Worm (Caenorhabditis elegans) whole organism, midembryonic: ENCODE measurements around the gene sup-18.

Source experiments
- T22C8.4 ChIP-seq: fragments of 200-800 bp; sonication (Bioruptor generic); IDR thresholded peaks from 2 replicates; pipeline ENCODE4 v1.3.6; 2022; ENCODE audit warnings: missing genetic modification characterization, missing compliant biosample characterization
- cog-1 ChIP-seq: sonication (generic microtip); optimal IDR thresholded peaks from 2 replicates; lab custom pipeline; 2016; ENCODE audit warnings: missing genetic modification characterization, missing compliant biosample characterization
- flt-1 ChIP-seq: fragments of 200-800 bp; sonication (Bioruptor generic); IDR thresholded peaks from 2 replicates; pipeline ENCODE4 v1.3.6; 2022; ENCODE audit warnings: missing genetic modification characterization, missing compliant biosample characterization
- klf-2 ChIP-seq: fragments of 200-800 bp; sonication (Bioruptor generic); conservative IDR thresholded peaks from 2 replicates; pipeline ENCODE4 v1.3.6; 2022; ENCODE audit warnings: missing genetic modification reagents, missing genetic modification characterization, missing compliant biosample characterization
- med-1 ChIP-seq: sonication (generic microtip); optimal IDR thresholded peaks from 2 replicates; lab custom pipeline; 2017; ENCODE audit warnings: missing genetic modification characterization, mild to moderate bottlenecking, missing compliant biosample characterization, antibody characterized with exemption, missing genetic modification reagents; ENCODE audit not compliant: insufficient read depth
- ref-1 ChIP-seq: fragments of 200-800 bp; sonication (Bioruptor generic); conservative IDR thresholded peaks from 2 replicates; pipeline ENCODE4 v1.3.6; 2022; ENCODE audit warnings: missing genetic modification reagents, missing genetic modification characterization, missing compliant biosample characterization
- tab-1 ChIP-seq: fragments of 200-800 bp; sonication (Bioruptor generic); IDR thresholded peaks from 2 replicates; pipeline ENCODE4 v1.3.6; 2022; ENCODE audit warnings: missing genetic modification characterization, missing compliant biosample characterization
- ztf-23 ChIP-seq: fragments of 200-800 bp; sonication (Bioruptor generic); IDR thresholded peaks from 2 replicates; pipeline ENCODE4 v1.3.6; 2022; ENCODE audit warnings: missing genetic modification reagents, missing genetic modification characterization, missing compliant biosample characterization
- ztf-29 ChIP-seq: fragments of 200-800 bp; sonication (Bioruptor generic); IDR thresholded peaks from 2 replicates; pipeline ENCODE4 v1.3.6; 2022; ENCODE audit warnings: missing genetic modification reagents, missing genetic modification characterization, missing compliant biosample characterization

Gene sup-18

ce11 chrIII:7865238-7865761, 13.4 kb downstream of the sup-18 start, which contains the start of gene slc-17.3:
Gene slc-17.3 (minus strand): TSS chrIII:7865288.
- TF ChIP-seq med-1 = no peak
- no peak for TF ChIP-seq ref-1 (GFP tag; lab: Robert Waterston, UW)
- TF ChIP-seq tab-1 (GFP tag; lab: Robert Waterston, UW) = no peak
- TF ChIP-seq T22C8.4 (GFP tag; lab: Robert Waterston, UW) = no peak
- no peak for TF ChIP-seq cog-1 (tag; lab: Kevin White, UChicago)

ce11 chrIII:7861535-7862120, 17.1 kb downstream of the sup-18 start, which contains the start of gene snr-5:
Gene snr-5 (plus strand): TSS chrIII:7862070.
- TF ChIP-seq T22C8.4 (GFP tag; lab: Robert Waterston, UW) (no peak), ref-1 (GFP tag; lab: Robert Waterston, UW) (no peak), ztf-29 (GFP tag; lab: Robert Waterston, UW) (no peak), med-1 (no peak), cog-1 (tag; lab: Kevin White, UChicago) (no peak), ztf-23 (GFP tag; lab: Robert Waterston, UW) (no peak), klf-2 (GFP tag; lab: Robert Waterston, UW) (no peak), flt-1 (GFP tag; lab: Robert Waterston, UW) (no peak), tab-1 (GFP tag; lab: Robert Waterston, UW) (no peak)

- TF ChIP-seq med-1 = no peak
- no peak for TF ChIP-seq ref-1 (GFP tag; lab: Robert Waterston, UW)
- no peak for TF ChIP-seq ztf-29 (GFP tag; lab: Robert Waterston, UW)
- TF ChIP-seq flt-1 (GFP tag; lab: Robert Waterston, UW) = no peak
- TF ChIP-seq T22C8.4 (GFP tag; lab: Robert Waterston, UW) = no peak
Measured at ce11 chrIII:7860885-7861284, 17.8 kb downstream of the sup-18 start, which contains the start of gene cuc-1. Gene cuc-1 (minus strand): TSS chrIII:7860985.

- TF ChIP-seq med-1 = no peak
- no peak for TF ChIP-seq ztf-29 (GFP tag; lab: Robert Waterston, UW)
- no peak for TF ChIP-seq cog-1 (tag; lab: Kevin White, UChicago)
- no peak for TF ChIP-seq flt-1 (GFP tag; lab: Robert Waterston, UW)
- no peak for TF ChIP-seq tab-1 (GFP tag; lab: Robert Waterston, UW)
- TF ChIP-seq ztf-23 (GFP tag; lab: Robert Waterston, UW) = no peak
- TF ChIP-seq T22C8.4 (GFP tag; lab: Robert Waterston, UW) = no peak
Measured at ce11 chrIII:7859313-7859712, 19.4 kb downstream of the sup-18 start, which contains the start of gene tomm-7. Gene tomm-7 (plus strand): TSS chrIII:7859613.

ce11 chrIII:7858407-7859029, 20.2 kb downstream of the sup-18 start, which contains the start of the genes coq-5 and ufm-1:
Gene coq-5 (minus strand): TSS chrIII:7858457.
Gene ufm-1 (plus strand): TSS chrIII:7858979.
- TF ChIP-seq klf-2 (GFP tag; lab: Robert Waterston, UW) = no peak
- TF ChIP-seq T22C8.4 (GFP tag; lab: Robert Waterston, UW) = no peak
- TF ChIP-seq ztf-23 (GFP tag; lab: Robert Waterston, UW) = no peak
- no peak for TF ChIP-seq flt-1 (GFP tag; lab: Robert Waterston, UW)
- no peak for TF ChIP-seq ztf-29 (GFP tag; lab: Robert Waterston, UW)
- TF ChIP-seq tab-1 (GFP tag; lab: Robert Waterston, UW) = no peak
- no peak for TF ChIP-seq med-1
- no peak for TF ChIP-seq ref-1 (GFP tag; lab: Robert Waterston, UW)
- TF ChIP-seq cog-1 (tag; lab: Kevin White, UChicago) = no peak

- TF ChIP-seq flt-1 (GFP tag; lab: Robert Waterston, UW) (no peak), med-1 (no peak), T22C8.4 (GFP tag; lab: Robert Waterston, UW) (no peak), ztf-29 (GFP tag; lab: Robert Waterston, UW) (no peak), tab-1 (GFP tag; lab: Robert Waterston, UW) (no peak), ref-1 (GFP tag; lab: Robert Waterston, UW) (no peak), ztf-23 (GFP tag; lab: Robert Waterston, UW) (no peak), cog-1 (tag; lab: Kevin White, UChicago) (no peak), klf-2 (GFP tag; lab: Robert Waterston, UW) (no peak)
Measured at ce11 chrIII:7857142-7857541, 21.6 kb downstream of the sup-18 start, which contains the start of gene tag-307. Gene tag-307 (minus strand): TSS chrIII:7857242.

ce11 chrIII:7855468-7855867, 23.2 kb downstream of the sup-18 start:
- TF ChIP-seq med-1 (no peak), flt-1 (GFP tag; lab: Robert Waterston, UW) (no peak), ztf-29 (GFP tag; lab: Robert Waterston, UW) (no peak), ref-1 (GFP tag; lab: Robert Waterston, UW) (no peak)

ce11 chrIII:7854494-7855184, 24.1 kb downstream of the sup-18 start, which contains the start of gene rpl-35:
Gene rpl-35 (plus strand): TSS chrIII:7855134.
- peak; percentile 70; the same call in 1 of the 2 replicates for TF ChIP-seq klf-2 (GFP tag; lab: Robert Waterston, UW)
- TF ChIP-seq tab-1 (GFP tag; lab: Robert Waterston, UW) = peak; percentile 83
- TF ChIP-seq med-1 = peak; percentile 48
- peak; percentile 94 for TF ChIP-seq ztf-23 (GFP tag; lab: Robert Waterston, UW)
- peak; percentile 76 for TF ChIP-seq T22C8.4 (GFP tag; lab: Robert Waterston, UW)
- TF ChIP-seq ref-1 (GFP tag; lab: Robert Waterston, UW) = peak; percentile 61
- TF ChIP-seq flt-1 (GFP tag; lab: Robert Waterston, UW) = peak; percentile 92
- peak; percentile 99 for TF ChIP-seq cog-1 (tag; lab: Kevin White, UChicago)
- TF ChIP-seq ztf-29 (GFP tag; lab: Robert Waterston, UW) = peak; percentile 77
